Worm (Caenorhabditis elegans): ENCODE results near the gene F23B12.7.

DNA sequence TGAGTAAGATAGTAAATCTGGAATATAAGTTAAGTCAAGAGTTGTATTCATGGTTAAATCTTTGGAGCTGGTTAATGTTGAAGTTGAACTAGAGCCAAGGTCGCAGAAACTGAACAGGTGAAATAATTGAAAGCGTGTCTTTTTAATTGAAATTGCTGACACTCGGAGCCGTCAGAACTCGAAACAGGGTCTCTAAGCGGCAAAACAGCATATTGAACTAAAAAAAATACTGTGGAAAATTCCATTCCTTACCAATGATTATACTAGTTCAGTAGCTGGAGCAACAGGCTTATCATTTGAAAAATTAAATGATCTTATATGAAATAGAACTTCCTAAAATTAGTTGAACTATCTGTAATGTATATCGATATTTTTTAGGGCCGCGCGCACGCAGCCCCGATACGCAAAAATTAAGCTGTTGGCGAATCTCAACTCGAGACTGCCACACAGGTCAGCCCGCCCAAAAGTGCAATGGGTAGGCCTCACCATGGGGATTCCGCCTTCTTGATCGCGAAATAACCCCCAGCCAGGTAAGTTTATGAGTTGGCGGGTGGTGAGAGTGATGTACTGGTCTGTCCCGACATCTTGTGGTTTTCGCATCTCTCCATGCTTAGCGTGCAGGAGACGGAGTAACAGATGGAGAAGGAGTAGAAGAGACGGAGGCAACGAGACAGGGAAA lies 18.8 kb downstream of the F23B12.7 start, which contains the start of gene srz-97:
- TF ChIP-seq cog-1 (tag; optimal IDR thresholded peaks at IDR 0.05) = no peak
- no peak for TF ChIP-seq ztf-29 (GFP tag; IDR thresholded peaks at IDR 0.05)
- TF ChIP-seq flt-1 (GFP tag; IDR thresholded peaks at IDR 0.05) = 0 out of 2 replicates have a peak, but pooled peaks have one; percentile 11
